Worm (Caenorhabditis elegans): ENCODE data around the gene str-3.

- no peak for TF ChIP-seq tab-1 (GFP tag; IDR thresholded peaks at IDR 0.05)
- TF ChIP-seq flt-1 (GFP tag; IDR thresholded peaks at IDR 0.05) = 0 out of 2 replicates have a peak, but pooled peaks have one; percentile 7
- no peak for TF ChIP-seq ztf-29 (GFP tag; IDR thresholded peaks at IDR 0.05)
- no peak for TF ChIP-seq klf-2 (GFP tag; conservative IDR thresholded peaks at IDR 0.05)
These were observed 48.7 kb upstream of the str-3 start for ce11 chrIV:11148788-11149366.
